Worm (Caenorhabditis elegans) whole organism, mixed stage, embryonic: Measurements from ENCODE around the gene F14F8.8.

Experiments used
- blmp-1 ChIP-seq: fragments of 150-350 bp; optimal IDR thresholded peaks from 2 replicates; lab custom pipeline; 2014; ENCODE audit warnings: missing biosample characterization, missing genetic modification characterization
- ces-1 ChIP-seq: fragments of 150-350 bp; optimal IDR thresholded peaks from 2 replicates; lab custom pipeline; 2014; ENCODE audit warnings: missing biosample characterization, missing genetic modification reagents, missing genetic modification characterization
- flh-1 ChIP-seq: fragments of 200-800 bp; sonication (Bioruptor generic); optimal IDR thresholded peaks from 2 replicates; lab custom pipeline; 2018; ENCODE audit warnings: mild to moderate bottlenecking, missing genetic modification characterization, moderate library complexity, missing compliant biosample characterization
- lin-32 ChIP-seq: fragments of 200-800 bp; sonication (Bioruptor generic); optimal IDR thresholded peaks from 2 replicates; lab custom pipeline; 2018; ENCODE audit warnings: mild to moderate bottlenecking, missing genetic modification characterization, missing compliant biosample characterization
- lsy-2 ChIP-seq: fragments of 150-350 bp; optimal IDR thresholded peaks from 2 replicates; lab custom pipeline; 2014; ENCODE audit warnings: missing biosample characterization, missing genetic modification characterization
- mep-1 ChIP-seq: fragments of 150-350 bp; optimal IDR thresholded peaks from 2 replicates; lab custom pipeline; 2017; ENCODE audit warnings: missing biosample characterization, missing genetic modification reagents, missing genetic modification characterization, inconsistent platforms
- snpc-4 ChIP-seq: fragments of 150-350 bp; optimal IDR thresholded peaks from 2 replicates; lab custom pipeline; 2014; ENCODE audit warnings: missing biosample characterization, missing genetic modification characterization
- sptf-1 ChIP-seq: sonication (generic microtip); optimal IDR thresholded peaks from 2 replicates; lab custom pipeline; 2017; ENCODE audit warnings: mild to moderate bottlenecking, missing genetic modification characterization, moderate library complexity, missing compliant biosample characterization

DNA sequence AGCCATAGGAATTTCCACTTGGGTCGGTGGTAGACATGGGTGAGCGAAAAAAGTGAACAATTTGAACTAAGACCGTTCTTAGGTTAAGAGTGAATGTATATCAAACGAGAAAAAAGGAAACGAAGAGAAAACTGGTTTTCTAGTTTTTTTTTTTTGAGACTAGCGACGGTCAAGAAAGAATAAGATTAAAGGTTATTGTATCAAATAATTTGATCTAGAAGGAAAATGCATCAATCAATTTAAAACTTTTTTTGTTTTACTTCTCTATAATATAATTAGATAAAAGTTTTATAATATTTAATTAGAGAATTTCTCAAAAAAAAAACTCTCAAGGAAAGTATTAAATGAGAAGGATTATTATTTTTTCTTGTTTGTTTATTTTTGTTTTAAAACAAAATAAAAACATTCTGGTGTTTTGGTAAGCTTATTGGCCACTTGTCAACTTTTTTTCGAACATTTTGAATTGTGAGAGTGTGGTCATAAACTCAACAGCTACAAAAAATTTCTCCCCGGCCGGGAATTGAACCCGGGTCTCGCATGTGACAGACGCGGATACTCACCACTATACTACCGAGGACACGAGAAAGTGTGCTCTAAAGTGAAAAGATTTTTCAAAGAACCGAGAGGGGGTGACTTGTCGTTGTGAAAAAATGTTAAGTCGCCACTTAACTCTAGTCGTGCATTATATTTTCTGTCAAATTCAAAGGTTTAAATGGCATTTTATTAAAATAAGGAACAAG is 26.7 kb downstream of the F14F8.8 start, which contains the start of gene W06G6.17:
- TF ChIP-seq mep-1 (tag; lab: Kevin White, UChicago) (no peak), ces-1 (GFP tag; lab: Kevin White, UChicago) (no peak), flh-1 (GFP tag; lab: Kevin White, UChicago) (no peak), lsy-2 (no peak), sptf-1 (tag; lab: Kevin White, UChicago) (no peak), blmp-1 (tag; lab: Kevin White, UChicago) (no peak), lin-32 (no peak), snpc-4 (no peak)
